Worm (Caenorhabditis elegans) whole organism, L2 larva: ENCODE results near the gene T26H5.11.

Experiments used
- ama-1 ChIP-seq: fragments of 150-350 bp; optimal IDR thresholded peaks from 2 replicates; lab custom pipeline; 2018; ENCODE audit warnings: inconsistent platforms
- nhr-21 ChIP-seq: fragments of 150-350 bp; optimal IDR thresholded peaks from 2 replicates; lab custom pipeline; 2014; ENCODE audit warnings: missing biosample characterization, missing genetic modification characterization
- unc-55 ChIP-seq: fragments of 150-350 bp; sonication (generic microtip); optimal IDR thresholded peaks from 3 replicates; lab custom pipeline; 2014; ENCODE audit warnings: missing biosample characterization, missing genetic modification reagents, missing genetic modification characterization

ce11 chrV:15401856-15402314, 42.2 kb downstream of the T26H5.11 start, which contains the start of gene fbxa-135:
- no peak for TF ChIP-seq nhr-21
- TF ChIP-seq ama-1 (lab: Kevin White, UChicago) = no peak
- TF ChIP-seq unc-55 (GFP tag; lab: Kevin White, UChicago) = no peak
